Worm (Caenorhabditis elegans) whole organism, L1 larva: ENCODE data around the gene CD4.1.

Source experiments
- ceh-82 ChIP-seq, 3 experiments: fragments of 150-350 bp in 1 of 3; sonication (generic microtip) in 2 of 3; optimal IDR thresholded peaks; 2 replicates each; lab custom pipeline; 2014 to 2017; ENCODE audit warnings: missing biosample characterization in 3 of 3, missing genetic modification characterization in 3 of 3
- grh-1 ChIP-seq: fragments of 200-800 bp; sonication (Bioruptor generic); IDR thresholded peaks from 2 replicates; pipeline ENCODE4 v1.3.6; 2022; ENCODE audit warnings: missing genetic modification reagents, missing genetic modification characterization, missing compliant biosample characterization
- mdl-1 ChIP-seq, 2 experiments: fragments of 150-350 bp; optimal IDR thresholded peaks; 2 replicates each; lab custom pipeline; 2014 to 2017; ENCODE audit warnings: missing biosample characterization in 2 of 2, missing genetic modification characterization in 2 of 2, inconsistent platforms in 1 of 2
- nhr-20 ChIP-seq: sonication (generic microtip); optimal IDR thresholded peaks from 2 replicates; lab custom pipeline; 2016; ENCODE audit warnings: mild to moderate bottlenecking, missing genetic modification characterization, missing compliant biosample characterization
- nhr-47 ChIP-seq: sonication (generic microtip); optimal IDR thresholded peaks from 2 replicates; lab custom pipeline; 2016; ENCODE audit warnings: mild to moderate bottlenecking, missing genetic modification characterization, moderate library complexity, missing compliant biosample characterization
- nhr-76 ChIP-seq: sonication (generic microtip); optimal IDR thresholded peaks from 2 replicates; lab custom pipeline; 2017; ENCODE audit warnings: missing biosample characterization, missing genetic modification characterization
- ztf-11 ChIP-seq, 2 experiments: sonication (generic microtip); optimal IDR thresholded peaks; 2 replicates each; lab custom pipeline; 2016 to 2017; ENCODE audit warnings: missing genetic modification characterization in 2 of 2, missing biosample characterization in 1 of 2, missing compliant biosample characterization in 1 of 2

- TF ChIP-seq ztf-11 (tag; optimal IDR thresholded peaks at IDR 0.05; lab: Kevin White, UChicago) (no peak), nhr-76 (tag; lab: Kevin White, UChicago) (no peak), nhr-47 (tag; lab: Kevin White, UChicago) (no peak), ceh-82 (tag; optimal IDR thresholded peaks at IDR 0.05; lab: Kevin White, UChicago) (no peak), grh-1 (GFP tag; lab: Robert Waterston, UW) (no peak), nhr-20 (tag; lab: Kevin White, UChicago) (no peak), mdl-1 (tag; optimal IDR thresholded peaks at IDR 0.05; lab: Kevin White, UChicago) (no peak)
These were observed 25.0 kb upstream of the CD4.1 start, which contains the start of gene klc-2 for ce11 chrV:5581312-5581711.
